Worm (Caenorhabditis elegans) whole organism, early embryonic: ENCODE measurements around the gene ZK262.2.

Source experiments
- B0310.2 ChIP-seq: sonication (generic microtip); optimal IDR thresholded peaks from 2 replicates; lab custom pipeline; 2016; ENCODE audit warnings: mild to moderate bottlenecking, missing genetic modification characterization, missing compliant biosample characterization
- F13C5.2 ChIP-seq: sonication (generic microtip); optimal IDR thresholded peaks from 2 replicates; lab custom pipeline; 2017; ENCODE audit warnings: mild to moderate bottlenecking, missing genetic modification characterization, inconsistent platforms, missing compliant biosample characterization
- aly-1 ChIP-seq: sonication (generic microtip); optimal IDR thresholded peaks from 2 replicates; lab custom pipeline; 2016; ENCODE audit warnings: missing genetic modification characterization, missing compliant biosample characterization
- ama-1 ChIP-seq: fragments of 150-350 bp; optimal IDR thresholded peaks from 2 replicates; lab custom pipeline; 2014
- ceh-13 ChIP-seq: fragments of 200-800 bp; sonication (Bioruptor generic); optimal IDR thresholded peaks from 2 replicates; lab custom pipeline; 2018; ENCODE audit warnings: mild to moderate bottlenecking, missing genetic modification characterization, missing compliant biosample characterization
- ets-7 ChIP-seq: sonication (generic microtip); optimal IDR thresholded peaks from 2 replicates; lab custom pipeline; 2016; ENCODE audit warnings: missing genotype, missing genetic modification characterization, missing compliant biosample characterization
- flt-1 ChIP-seq: fragments of 200-800 bp; sonication (Bioruptor generic); IDR thresholded peaks from 2 replicates; pipeline ENCODE4 v1.3.6; 2022; ENCODE audit warnings: missing genetic modification characterization, missing compliant biosample characterization
- hmbx-1 ChIP-seq: sonication (generic microtip); optimal IDR thresholded peaks from 2 replicates; lab custom pipeline; 2016; ENCODE audit warnings: mild to moderate bottlenecking, missing genetic modification characterization, missing compliant biosample characterization
- hmg-4 ChIP-seq: fragments of 200-800 bp; sonication (Bioruptor generic); optimal IDR thresholded peaks from 2 replicates; lab custom pipeline; 2018; ENCODE audit warnings: mild to moderate bottlenecking, missing genetic modification characterization, missing compliant biosample characterization
- hnd-1 ChIP-seq: sonication (generic microtip); optimal IDR thresholded peaks from 2 replicates; lab custom pipeline; 2016; ENCODE audit warnings: missing genetic modification characterization, missing compliant biosample characterization
- scrt-1 ChIP-seq: fragments of 200-800 bp; sonication (Bioruptor generic); IDR thresholded peaks from 2 replicates; pipeline ENCODE4 v1.3.6; 2022; ENCODE audit warnings: missing genetic modification characterization, missing compliant biosample characterization
- sea-1 ChIP-seq: fragments of 200-800 bp; sonication (Bioruptor generic); conservative IDR thresholded peaks from 2 replicates; pipeline ENCODE4 v1.3.6; 2022; ENCODE audit warnings: missing genetic modification characterization, missing compliant biosample characterization
- tbx-11 ChIP-seq: fragments of 200-800 bp; sonication (Bioruptor generic); IDR thresholded peaks from 2 replicates; pipeline ENCODE4 v1.3.6; 2022; ENCODE audit warnings: missing genetic modification characterization, missing compliant biosample characterization
- tra-4 ChIP-seq: sonication (generic microtip); optimal IDR thresholded peaks from 2 replicates; lab custom pipeline; 2017; ENCODE audit warnings: missing genetic modification characterization, missing compliant biosample characterization

- TF ChIP-seq hmg-4 (GFP tag; lab: Kevin White, UChicago) (no peak), hmbx-1 (no peak), ama-1 (no peak), tbx-11 (GFP tag; lab: Robert Waterston, UW) (no peak), F13C5.2 (tag; lab: Kevin White, UChicago) (no peak), ets-7 (tag; lab: Kevin White, UChicago) (no peak), ceh-13 (GFP tag; lab: Kevin White, UChicago) (no peak), aly-1 (tag; lab: Kevin White, UChicago) (no peak), tra-4 (tag; lab: Kevin White, UChicago) (no peak), sea-1 (GFP tag; lab: Robert Waterston, UW) (no peak), scrt-1 (GFP tag; lab: Robert Waterston, UW) (no peak), B0310.2 (tag; lab: Kevin White, UChicago) (no peak), hnd-1 (no peak), flt-1 (GFP tag; lab: Robert Waterston, UW) (no peak)
Measured at ce11 chrV:18371028-18371427, 41.8 kb downstream of the ZK262.2 start.
